Worm (Caenorhabditis elegans) whole organism, late embryonic: ENCODE measurements around the gene oac-23.

ENCODE experiments used
- C08G9.2 ChIP-seq: sonication (generic microtip); optimal IDR thresholded peaks from 2 replicates; lab custom pipeline; 2016; ENCODE audit warnings: mild to moderate bottlenecking, missing genetic modification characterization, moderate library complexity, missing compliant biosample characterization
- F13H6.1 ChIP-seq: sonication (generic microtip); optimal IDR thresholded peaks from 2 replicates; lab custom pipeline; 2016; ENCODE audit warnings: missing genetic modification characterization, missing compliant biosample characterization
- K02D7.2 ChIP-seq: sonication (generic microtip); optimal IDR thresholded peaks from 2 replicates; lab custom pipeline; 2017; ENCODE audit warnings: mild to moderate bottlenecking, missing genetic modification characterization, missing compliant biosample characterization
- K09A11.1 ChIP-seq: sonication (generic microtip); optimal IDR thresholded peaks from 2 replicates; lab custom pipeline; 2017; ENCODE audit warnings: antibody characterized with exemption, mild to moderate bottlenecking, missing genetic modification characterization, missing compliant biosample characterization; ENCODE audit not compliant: insufficient read depth
- T23F11.4 ChIP-seq: fragments of 200-800 bp; sonication (Bioruptor generic); optimal IDR thresholded peaks from 2 replicates; lab custom pipeline; 2018; ENCODE audit warnings: mild to moderate bottlenecking, missing genetic modification characterization, missing compliant biosample characterization
- ama-1 ChIP-seq: fragments of 150-350 bp; optimal IDR thresholded peaks from 2 replicates; lab custom pipeline; 2014
- ceh-14 ChIP-seq: sonication (generic microtip); optimal IDR thresholded peaks from 2 replicates; lab custom pipeline; 2016; ENCODE audit warnings: missing genotype, missing genetic modification characterization, missing compliant biosample characterization
- ceh-2 ChIP-seq: sonication (generic microtip); optimal IDR thresholded peaks from 2 replicates; lab custom pipeline; 2016; ENCODE audit warnings: missing genotype, missing genetic modification characterization, missing compliant biosample characterization
- ceh-30 ChIP-seq: fragments of 150-350 bp; optimal IDR thresholded peaks from 2 replicates; lab custom pipeline; 2014; ENCODE audit warnings: missing biosample characterization, missing genetic modification characterization
- ceh-31 ChIP-seq: sonication (generic microtip); optimal IDR thresholded peaks from 2 replicates; lab custom pipeline; 2016; ENCODE audit warnings: missing genetic modification characterization, missing compliant biosample characterization
- ceh-34 ChIP-seq: sonication (generic microtip); optimal IDR thresholded peaks from 2 replicates; lab custom pipeline; 2016; ENCODE audit warnings: mild to moderate bottlenecking, missing genetic modification characterization, missing compliant biosample characterization
- ceh-48 ChIP-seq: sonication (generic microtip); optimal IDR thresholded peaks from 2 replicates; lab custom pipeline; 2016; ENCODE audit warnings: missing genetic modification characterization, inconsistent platforms, missing compliant biosample characterization
- ceh-6 ChIP-seq: fragments of 200-800 bp; sonication (Bioruptor generic); optimal IDR thresholded peaks from 2 replicates; lab custom pipeline; 2018; ENCODE audit warnings: mild to moderate bottlenecking, missing genetic modification characterization, missing compliant biosample characterization
- dmd-4 ChIP-seq: sonication (generic microtip); optimal IDR thresholded peaks from 2 replicates; lab custom pipeline; 2016; ENCODE audit warnings: borderline replicate concordance, missing genetic modification characterization, missing compliant biosample characterization
- fkh-10 ChIP-seq: fragments of 150-350 bp; optimal IDR thresholded peaks from 2 replicates; lab custom pipeline; 2014; ENCODE audit warnings: missing biosample characterization, missing genetic modification reagents, missing genetic modification characterization
- fkh-6 ChIP-seq: sonication (generic microtip); optimal IDR thresholded peaks from 2 replicates; lab custom pipeline; 2016; ENCODE audit warnings: missing genetic modification characterization, missing compliant biosample characterization
- hlh-13 ChIP-seq: fragments of 200-800 bp; sonication (Bioruptor generic); optimal IDR thresholded peaks from 2 replicates; lab custom pipeline; 2018; ENCODE audit warnings: mild to moderate bottlenecking, missing genetic modification characterization, missing compliant biosample characterization
- hlh-15 ChIP-seq: sonication (generic microtip); optimal IDR thresholded peaks from 2 replicates; lab custom pipeline; 2016; ENCODE audit warnings: missing genetic modification characterization, missing compliant biosample characterization
- hlh-30 ChIP-seq: sonication (generic microtip); optimal IDR thresholded peaks from 2 replicates; lab custom pipeline; 2017; ENCODE audit warnings: antibody characterized with exemption, missing genetic modification characterization, missing compliant biosample characterization; ENCODE audit not compliant: insufficient read depth
- lim-6 ChIP-seq: sonication (generic microtip); optimal IDR thresholded peaks from 2 replicates; lab custom pipeline; 2016; ENCODE audit warnings: missing genetic modification characterization, missing compliant biosample characterization
- lin-11 ChIP-seq: fragments of 200-800 bp; sonication (Bioruptor generic); optimal IDR thresholded peaks from 2 replicates; lab custom pipeline; 2018; ENCODE audit warnings: mild to moderate bottlenecking, missing genetic modification characterization, missing compliant biosample characterization
- madf-2 ChIP-seq: sonication (generic microtip); optimal IDR thresholded peaks from 2 replicates; lab custom pipeline; 2017; ENCODE audit warnings: missing genetic modification characterization, missing compliant biosample characterization
- mec-3 ChIP-seq: sonication (generic microtip); optimal IDR thresholded peaks from 2 replicates; lab custom pipeline; 2016; ENCODE audit warnings: borderline replicate concordance, missing genetic modification characterization, missing compliant biosample characterization
- nhr-11 ChIP-seq: fragments of 150-350 bp; optimal IDR thresholded peaks from 2 replicates; lab custom pipeline; 2014; ENCODE audit warnings: missing biosample characterization, missing genetic modification characterization
- npax-4 ChIP-seq: sonication (generic microtip); optimal IDR thresholded peaks from 2 replicates; lab custom pipeline; 2016; ENCODE audit warnings: missing genetic modification characterization, missing compliant biosample characterization
- odd-2 ChIP-seq: sonication (generic microtip); optimal IDR thresholded peaks from 2 replicates; lab custom pipeline; 2017; ENCODE audit warnings: antibody characterized with exemption, mild to moderate bottlenecking, missing genetic modification characterization, missing compliant biosample characterization
- pag-3 ChIP-seq: sonication (generic microtip); optimal IDR thresholded peaks from 2 replicates; lab custom pipeline; 2016; ENCODE audit warnings: missing compliant biosample characterization, missing genetic modification characterization, borderline replicate concordance
- pat-9 ChIP-seq: fragments of 200-800 bp; sonication (Bioruptor generic); optimal IDR thresholded peaks from 2 replicates; lab custom pipeline; 2018; ENCODE audit warnings: mild to moderate bottlenecking, missing genetic modification characterization, moderate library complexity, missing compliant biosample characterization
- pax-1 ChIP-seq: fragments of 150-350 bp; optimal IDR thresholded peaks from 2 replicates; lab custom pipeline; 2014; ENCODE audit warnings: missing biosample characterization, missing genetic modification characterization
- pha-4 ChIP-seq: fragments of 150-350 bp; optimal IDR thresholded peaks from 2 replicates; lab custom pipeline; 2018; ENCODE audit warnings: missing biosample characterization, missing genetic modification reagents, missing genetic modification characterization
- pqm-1 ChIP-seq: sonication (generic microtip); optimal IDR thresholded peaks from 2 replicates; lab custom pipeline; 2016; ENCODE audit warnings: missing genetic modification characterization, missing compliant biosample characterization
- pros-1 ChIP-seq: fragments of 150-350 bp; optimal IDR thresholded peaks from 2 replicates; lab custom pipeline; 2014; ENCODE audit warnings: missing biosample characterization, missing genetic modification reagents, missing genetic modification characterization
- sox-2 ChIP-seq: fragments of 200-800 bp; sonication (Bioruptor generic); IDR thresholded peaks from 2 replicates; pipeline ENCODE4 v1.3.6; 2022; ENCODE audit warnings: missing genetic modification reagents, missing genetic modification characterization, missing compliant biosample characterization
- syd-9 ChIP-seq: sonication (generic microtip); optimal IDR thresholded peaks from 2 replicates; lab custom pipeline; 2016; ENCODE audit warnings: mild to moderate bottlenecking, missing genetic modification characterization, moderate library complexity, missing compliant biosample characterization
- tbx-7 ChIP-seq: sonication (generic microtip); optimal IDR thresholded peaks from 2 replicates; lab custom pipeline; 2016; ENCODE audit warnings: missing genotype, missing genetic modification characterization, missing compliant biosample characterization
- unc-3 ChIP-seq, 2 experiments: fragments of 200-800 bp in 1 of 2; sonication (Bioruptor generic) in 1 of 2; sonication (generic microtip) in 1 of 2; conservative IDR thresholded peaks in 1 of 2; optimal IDR thresholded peaks in 1 of 2; 2 replicates each; pipeline versions ENCODE4 v1.3.6 to Lab custom; 2016 to 2022; ENCODE audit warnings: missing compliant biosample characterization in 2 of 2, missing genetic modification characterization in 2 of 2, missing genetic modification reagents in 1 of 2
- unc-42 ChIP-seq: sonication (generic microtip); optimal IDR thresholded peaks from 2 replicates; lab custom pipeline; 2016; ENCODE audit warnings: missing genotype, missing genetic modification characterization, missing compliant biosample characterization

Gene oac-23

ce11 chrIV:3915296-3915695, 34.1 kb downstream of the oac-23 start, which contains the start of gene srz-20:
srz-20 (plus strand) TSS chrIV:3915596.
- no peak for TF ChIP-seq tbx-7 (tag; lab: Kevin White, UChicago)
- no peak for TF ChIP-seq madf-2 (tag; lab: Kevin White, UChicago)
- TF ChIP-seq ama-1 (lab: Kevin White, UChicago) = no peak
- TF ChIP-seq pha-4 (tag; lab: Kevin White, UChicago) = no peak
- no peak for TF ChIP-seq syd-9
- TF ChIP-seq unc-42 = no peak
- TF ChIP-seq mec-3 (tag; lab: Kevin White, UChicago) = no peak
- no peak for TF ChIP-seq unc-3 (GFP tag; conservative IDR thresholded peaks at IDR 0.05; lab: Robert Waterston, UW)
- TF ChIP-seq unc-3 (tag; optimal IDR thresholded peaks at IDR 0.05; lab: Kevin White, UChicago) = no peak
- TF ChIP-seq npax-4 = no peak
- no peak for TF ChIP-seq lin-11
- TF ChIP-seq hlh-15 (tag; lab: Kevin White, UChicago) = no peak
- no peak for TF ChIP-seq ceh-2
- TF ChIP-seq lim-6 = no peak
- no peak for TF ChIP-seq ceh-34 (tag; lab: Kevin White, UChicago)

ce11 chrIV:3917405-3917804, 36.2 kb downstream of the oac-23 start, which contains the start of gene F56D6.14:
F56D6.14 (plus strand) TSS chrIV:3917705.
- TF ChIP-seq pros-1 (tag; lab: Kevin White, UChicago) (no peak), ceh-30 (no peak), ceh-14 (tag; lab: Kevin White, UChicago) (no peak), ceh-31 (tag; lab: Kevin White, UChicago) (no peak), hlh-13 (GFP tag; lab: Kevin White, UChicago) (no peak), K09A11.1 (tag; lab: Kevin White, UChicago) (no peak), ceh-2 (no peak), unc-3 (GFP tag; conservative IDR thresholded peaks at IDR 0.05; lab: Robert Waterston, UW) (no peak), unc-3 (tag; optimal IDR thresholded peaks at IDR 0.05; lab: Kevin White, UChicago) (no peak), C08G9.2 (tag; lab: Kevin White, UChicago) (no peak), madf-2 (tag; lab: Kevin White, UChicago) (no peak), hlh-30 (tag; lab: Kevin White, UChicago) (no peak), fkh-6 (tag; lab: Kevin White, UChicago) (no peak), ceh-6 (GFP tag; lab: Kevin White, UChicago) (no peak), sox-2 (GFP tag; lab: Robert Waterston, UW) (no peak), odd-2 (tag; lab: Kevin White, UChicago) (no peak), fkh-10 (GFP tag; lab: Kevin White, UChicago) (no peak), tbx-7 (tag; lab: Kevin White, UChicago) (no peak), F13H6.1 (tag; lab: Kevin White, UChicago) (no peak), nhr-11 (tag; lab: Kevin White, UChicago) (no peak), ceh-48 (tag; lab: Kevin White, UChicago) (no peak)

- TF ChIP-seq pros-1 (tag; lab: Kevin White, UChicago) (no peak), pha-4 (tag; lab: Kevin White, UChicago) (no peak), lin-11 (no peak), npax-4 (no peak), ceh-6 (GFP tag; lab: Kevin White, UChicago) (no peak), hlh-15 (tag; lab: Kevin White, UChicago) (no peak), pat-9 (tag; lab: Kevin White, UChicago) (no peak), T23F11.4 (GFP tag; lab: Kevin White, UChicago) (no peak), K09A11.1 (tag; lab: Kevin White, UChicago) (no peak), pag-3 (tag; lab: Kevin White, UChicago) (no peak), pax-1 (no peak), C08G9.2 (tag; lab: Kevin White, UChicago) (no peak), pqm-1 (tag; lab: Kevin White, UChicago) (no peak), dmd-4 (no peak), K02D7.2 (tag; lab: Kevin White, UChicago) (no peak)
These were observed 36.9 kb downstream of the oac-23 start, which contains the start of gene F56D6.23 for ce11 chrIV:3918160-3918559. F56D6.23 (plus strand) TSS chrIV:3918460.
